Worm (Caenorhabditis elegans): ENCODE data around the gene Y57G11C.3.
A peak's percentile ranks its signal among the peaks of the same experiment; 100 is the strongest.

DNA sequence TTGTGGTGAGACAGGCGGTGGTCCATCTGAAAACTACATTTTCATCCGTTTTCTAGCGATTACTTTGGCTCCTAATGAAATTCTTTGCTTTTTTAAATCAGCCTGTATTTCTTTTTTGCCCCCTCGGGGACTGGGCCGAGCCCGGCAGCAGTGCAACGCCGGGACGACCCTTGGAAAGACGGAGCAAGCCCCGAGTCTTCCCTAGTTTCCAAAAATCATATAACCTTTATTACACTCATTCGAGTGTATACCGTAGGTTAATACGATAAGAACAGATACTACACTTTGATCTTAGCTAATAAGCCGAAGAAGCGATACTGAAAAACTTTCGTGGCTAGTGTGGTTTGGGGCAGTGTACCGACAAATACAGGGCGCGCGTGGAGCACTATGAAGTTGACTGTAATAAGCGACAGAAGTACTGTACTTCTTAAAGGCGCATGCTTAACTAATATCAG, 3.3 kb upstream of the Y57G11C.3 start:
- TF ChIP-seq elt-2 (tag; optimal IDR thresholded peaks at IDR 0.05) (no peak), lin-39 (tag; optimal IDR thresholded peaks at IDR 0.05) (no peak), nhr-77 (tag; optimal IDR thresholded peaks at IDR 0.05) (no peak), elt-3 (tag; optimal IDR thresholded peaks at IDR 0.05) (no peak), ztf-11 (tag; optimal IDR thresholded peaks at IDR 0.05) (no peak), lin-15B (tag; optimal IDR thresholded peaks at IDR 0.05) (no peak), nhr-43 (tag; optimal IDR thresholded peaks at IDR 0.05; ENCODE audit: poor library complexity, severe bottlenecking) (peak; percentile 29)
